Worm (Caenorhabditis elegans) whole organism, L1 larva: ENCODE measurements around the gene nfya-1.

Experiments
- C34B4.2 ChIP-seq: sonication (generic microtip); optimal IDR thresholded peaks from 2 replicates; lab custom pipeline; 2017; ENCODE audit warnings: mild to moderate bottlenecking, missing genetic modification characterization, missing compliant biosample characterization
- aly-2 ChIP-seq: fragments of 150-350 bp; optimal IDR thresholded peaks from 2 replicates; lab custom pipeline; 2014; ENCODE audit warnings: missing biosample characterization, missing genetic modification characterization
- ceh-88 ChIP-seq: fragments of 200-800 bp; sonication (Bioruptor generic); IDR thresholded peaks from 2 replicates; pipeline ENCODE4 v1.3.6; 2022; ENCODE audit warnings: missing genetic modification characterization, missing compliant biosample characterization
- fkh-8 ChIP-seq: sonication (generic microtip); optimal IDR thresholded peaks from 2 replicates; lab custom pipeline; 2016; ENCODE audit warnings: mild to moderate bottlenecking, missing genetic modification characterization, missing compliant biosample characterization
- lin-39 ChIP-seq: fragments of 150-350 bp; optimal IDR thresholded peaks from 2 replicates; lab custom pipeline; 2014; ENCODE audit warnings: missing biosample characterization, missing genetic modification reagents, missing genetic modification characterization
- lir-3 ChIP-seq: sonication (generic microtip); optimal IDR thresholded peaks from 2 replicates; lab custom pipeline; 2016; ENCODE audit warnings: mild to moderate bottlenecking, missing genetic modification characterization, moderate library complexity, missing compliant biosample characterization; ENCODE audit not compliant: poor library complexity
- lsy-2 ChIP-seq, 2 experiments: fragments of 150-350 bp; optimal IDR thresholded peaks; 2 replicates each; lab custom pipeline; 2014; ENCODE audit warnings: missing biosample characterization in 2 of 2, missing genetic modification characterization in 2 of 2
- nhr-11 ChIP-seq: fragments of 150-350 bp; optimal IDR thresholded peaks from 2 replicates; lab custom pipeline; 2014; ENCODE audit warnings: missing biosample characterization, missing genetic modification characterization
- nhr-77 ChIP-seq: fragments of 150-350 bp; optimal IDR thresholded peaks from 2 replicates; lab custom pipeline; 2014; ENCODE audit warnings: missing biosample characterization, missing genetic modification characterization
- snpc-4 ChIP-seq: fragments of 150-350 bp; optimal IDR thresholded peaks from 2 replicates; lab custom pipeline; 2014; ENCODE audit warnings: missing biosample characterization, missing genetic modification characterization
- unc-30 ChIP-seq: sonication (generic microtip); optimal IDR thresholded peaks from 2 replicates; lab custom pipeline; 2017; ENCODE audit warnings: missing biosample characterization, missing genetic modification characterization
- unc-62 ChIP-seq: fragments of 150-350 bp; optimal IDR thresholded peaks from 2 replicates; lab custom pipeline; 2014; ENCODE audit warnings: missing biosample characterization, missing genetic modification reagents, missing genetic modification characterization
- ztf-11 ChIP-seq, 2 experiments: sonication (generic microtip); optimal IDR thresholded peaks; 2 replicates each; lab custom pipeline; 2016 to 2017; ENCODE audit warnings: missing genetic modification characterization in 2 of 2, missing biosample characterization in 1 of 2, missing compliant biosample characterization in 1 of 2

- TF ChIP-seq ztf-11 (tag; optimal IDR thresholded peaks at IDR 0.05; lab: Kevin White, UChicago) (no peak), nhr-77 (no peak), unc-30 (tag; lab: Kevin White, UChicago) (no peak), aly-2 (tag; lab: Kevin White, UChicago) (no peak), lsy-2 (tag; optimal IDR thresholded peaks at IDR 0.05; lab: Kevin White, UChicago) (no peak), snpc-4 (tag; lab: Kevin White, UChicago) (no peak), ceh-88 (no peak), fkh-8 (tag; lab: Kevin White, UChicago) (no peak), lin-39 (tag; lab: Kevin White, UChicago) (no peak), C34B4.2 (tag; lab: Kevin White, UChicago) (no peak), lir-3 (no peak), unc-62 (GFP tag; lab: Kevin White, UChicago) (no peak), nhr-11 (tag; lab: Kevin White, UChicago) (no peak)
Measured at ce11 chrX:11920723-11921283, 25.8 kb downstream of the nfya-1 start, which contains the start of gene Y62H9A.14.
